Worm (Caenorhabditis elegans): ENCODE data around the gene best-3.

Gene best-3

ce11 chrII:43640-44039, 30.9 kb downstream of the best-3 start, which contains the start of gene nfyc-1:
Gene nfyc-1 (plus strand): TSS chrII:43907.
- TF ChIP-seq med-1 (GFP tag; optimal IDR thresholded peaks at IDR 0.05; ENCODE audit: insufficient read depth) (no peak), ztf-23 (GFP tag; IDR thresholded peaks at IDR 0.05) (no peak), klf-2 (GFP tag; conservative IDR thresholded peaks at IDR 0.05) (no peak), flt-1 (GFP tag; IDR thresholded peaks at IDR 0.05) (no peak)

ce11 chrII:44740-45139, 32.0 kb downstream of the best-3 start, which contains the start of gene rpoa-49:
Gene rpoa-49 (plus strand): TSS chrII:45040.
- TF ChIP-seq flt-1 (GFP tag; IDR thresholded peaks at IDR 0.05) (no peak), ztf-23 (GFP tag; IDR thresholded peaks at IDR 0.05) (no peak)

- TF ChIP-seq T22C8.4 (GFP tag; IDR thresholded peaks at IDR 0.05), result no peak
- no peak for TF ChIP-seq med-1 (GFP tag; optimal IDR thresholded peaks at IDR 0.05; ENCODE audit: insufficient read depth)
- no peak for TF ChIP-seq ref-1 (GFP tag; conservative IDR thresholded peaks at IDR 0.05)
- no peak for TF ChIP-seq flt-1 (GFP tag; IDR thresholded peaks at IDR 0.05)
- no peak for TF ChIP-seq cog-1 (tag; optimal IDR thresholded peaks at IDR 0.05)
- TF ChIP-seq klf-2 (GFP tag; conservative IDR thresholded peaks at IDR 0.05), result no peak
- no peak for TF ChIP-seq tab-1 (GFP tag; IDR thresholded peaks at IDR 0.05)
- no peak for TF ChIP-seq ztf-29 (GFP tag; IDR thresholded peaks at IDR 0.05)
- TF ChIP-seq ztf-23 (GFP tag; IDR thresholded peaks at IDR 0.05), result no peak
Measured at ce11 chrII:46116-46515, 33.3 kb downstream of the best-3 start, which contains the start of gene rpt-4. Gene rpt-4 (minus strand): TSS chrII:46216.

- no peak for TF ChIP-seq ztf-29 (GFP tag; IDR thresholded peaks at IDR 0.05)
Measured at ce11 chrII:47280-47679, 34.5 kb downstream of the best-3 start, which contains the start of gene C23H3.5. Gene C23H3.5 (plus strand): TSS chrII:47580.

ce11 chrII:50862-51261, 38.1 kb downstream of the best-3 start:
- TF ChIP-seq ref-1 (GFP tag; conservative IDR thresholded peaks at IDR 0.05) (no peak), klf-2 (GFP tag; conservative IDR thresholded peaks at IDR 0.05) (no peak), ztf-23 (GFP tag; IDR thresholded peaks at IDR 0.05) (no peak), cog-1 (tag; optimal IDR thresholded peaks at IDR 0.05) (no peak), T22C8.4 (GFP tag; IDR thresholded peaks at IDR 0.05) (no peak), tab-1 (GFP tag; IDR thresholded peaks at IDR 0.05) (no peak), flt-1 (GFP tag; IDR thresholded peaks at IDR 0.05) (no peak), med-1 (GFP tag; optimal IDR thresholded peaks at IDR 0.05; ENCODE audit: insufficient read depth) (no peak), ztf-29 (GFP tag; IDR thresholded peaks at IDR 0.05) (no peak)

- TF ChIP-seq cog-1 (tag; optimal IDR thresholded peaks at IDR 0.05) (no peak), ztf-29 (GFP tag; IDR thresholded peaks at IDR 0.05) (no peak), ztf-23 (GFP tag; IDR thresholded peaks at IDR 0.05) (no peak), med-1 (GFP tag; optimal IDR thresholded peaks at IDR 0.05; ENCODE audit: insufficient read depth) (no peak), flt-1 (GFP tag; IDR thresholded peaks at IDR 0.05) (no peak), tab-1 (GFP tag; IDR thresholded peaks at IDR 0.05) (no peak), T22C8.4 (GFP tag; IDR thresholded peaks at IDR 0.05) (no peak), klf-2 (GFP tag; conservative IDR thresholded peaks at IDR 0.05) (no peak), ref-1 (GFP tag; conservative IDR thresholded peaks at IDR 0.05) (no peak)
Measured at ce11 chrII:51352-51751, 38.6 kb downstream of the best-3 start, which contains the start of gene sptl-1. Gene sptl-1 (plus strand): TSS chrII:51652.

- TF ChIP-seq T22C8.4 (GFP tag; IDR thresholded peaks at IDR 0.05), result no peak
- TF ChIP-seq med-1 (GFP tag; optimal IDR thresholded peaks at IDR 0.05; ENCODE audit: insufficient read depth), result no peak
- no peak for TF ChIP-seq ztf-23 (GFP tag; IDR thresholded peaks at IDR 0.05)
- no peak for TF ChIP-seq klf-2 (GFP tag; conservative IDR thresholded peaks at IDR 0.05)
Measured at ce11 chrII:55204-55603, 42.4 kb downstream of the best-3 start, which contains the start of gene tre-5. Gene tre-5 (minus strand): TSS chrII:55304.

ce11 chrII:57370-57769, 44.6 kb downstream of the best-3 start, which contains the start of gene ascc-1:
Gene ascc-1 (plus strand): TSS chrII:57670.
- no peak for TF ChIP-seq T22C8.4 (GFP tag; IDR thresholded peaks at IDR 0.05)
- TF ChIP-seq ztf-29 (GFP tag; IDR thresholded peaks at IDR 0.05), result no peak
- TF ChIP-seq flt-1 (GFP tag; IDR thresholded peaks at IDR 0.05), result no peak
- no peak for TF ChIP-seq klf-2 (GFP tag; conservative IDR thresholded peaks at IDR 0.05)
- TF ChIP-seq ref-1 (GFP tag; conservative IDR thresholded peaks at IDR 0.05), result no peak
- TF ChIP-seq tab-1 (GFP tag; IDR thresholded peaks at IDR 0.05), result no peak
- no peak for TF ChIP-seq ztf-23 (GFP tag; IDR thresholded peaks at IDR 0.05)
- no peak for TF ChIP-seq cog-1 (tag; optimal IDR thresholded peaks at IDR 0.05)
- TF ChIP-seq med-1 (GFP tag; optimal IDR thresholded peaks at IDR 0.05; ENCODE audit: insufficient read depth), result no peak

ce11 chrII:57873-58272, 45.1 kb downstream of the best-3 start:
- TF ChIP-seq T22C8.4 (GFP tag; IDR thresholded peaks at IDR 0.05), result no peak
- TF ChIP-seq klf-2 (GFP tag; conservative IDR thresholded peaks at IDR 0.05), result no peak
- TF ChIP-seq cog-1 (tag; optimal IDR thresholded peaks at IDR 0.05), result no peak

ce11 chrII:60049-60448, 47.3 kb downstream of the best-3 start:
- TF ChIP-seq ztf-29 (GFP tag; IDR thresholded peaks at IDR 0.05) (no peak), tab-1 (GFP tag; IDR thresholded peaks at IDR 0.05) (no peak), T22C8.4 (GFP tag; IDR thresholded peaks at IDR 0.05) (no peak), klf-2 (GFP tag; conservative IDR thresholded peaks at IDR 0.05) (no peak), cog-1 (tag; optimal IDR thresholded peaks at IDR 0.05) (no peak), ref-1 (GFP tag; conservative IDR thresholded peaks at IDR 0.05) (no peak), ztf-23 (GFP tag; IDR thresholded peaks at IDR 0.05) (no peak), flt-1 (GFP tag; IDR thresholded peaks at IDR 0.05) (no peak), med-1 (GFP tag; optimal IDR thresholded peaks at IDR 0.05; ENCODE audit: insufficient read depth) (no peak)

ce11 chrII:61013-61412, 48.2 kb downstream of the best-3 start, which contains the start of gene C23H3.2:
Gene C23H3.2 (plus strand): TSS chrII:61313.
- no peak for TF ChIP-seq T22C8.4 (GFP tag; IDR thresholded peaks at IDR 0.05)
- no peak for TF ChIP-seq tab-1 (GFP tag; IDR thresholded peaks at IDR 0.05)
- no peak for TF ChIP-seq med-1 (GFP tag; optimal IDR thresholded peaks at IDR 0.05; ENCODE audit: insufficient read depth)
- TF ChIP-seq ztf-29 (GFP tag; IDR thresholded peaks at IDR 0.05), result no peak
- no peak for TF ChIP-seq ztf-23 (GFP tag; IDR thresholded peaks at IDR 0.05)
- TF ChIP-seq flt-1 (GFP tag; IDR thresholded peaks at IDR 0.05), result no peak
- TF ChIP-seq ref-1 (GFP tag; conservative IDR thresholded peaks at IDR 0.05), result no peak
- no peak for TF ChIP-seq klf-2 (GFP tag; conservative IDR thresholded peaks at IDR 0.05)
- TF ChIP-seq cog-1 (tag; optimal IDR thresholded peaks at IDR 0.05), result no peak
